Fruit fly (Drosophila melanogaster): Measurements from ENCODE around the gene CG8679.

The CG8679 gene

DNA sequence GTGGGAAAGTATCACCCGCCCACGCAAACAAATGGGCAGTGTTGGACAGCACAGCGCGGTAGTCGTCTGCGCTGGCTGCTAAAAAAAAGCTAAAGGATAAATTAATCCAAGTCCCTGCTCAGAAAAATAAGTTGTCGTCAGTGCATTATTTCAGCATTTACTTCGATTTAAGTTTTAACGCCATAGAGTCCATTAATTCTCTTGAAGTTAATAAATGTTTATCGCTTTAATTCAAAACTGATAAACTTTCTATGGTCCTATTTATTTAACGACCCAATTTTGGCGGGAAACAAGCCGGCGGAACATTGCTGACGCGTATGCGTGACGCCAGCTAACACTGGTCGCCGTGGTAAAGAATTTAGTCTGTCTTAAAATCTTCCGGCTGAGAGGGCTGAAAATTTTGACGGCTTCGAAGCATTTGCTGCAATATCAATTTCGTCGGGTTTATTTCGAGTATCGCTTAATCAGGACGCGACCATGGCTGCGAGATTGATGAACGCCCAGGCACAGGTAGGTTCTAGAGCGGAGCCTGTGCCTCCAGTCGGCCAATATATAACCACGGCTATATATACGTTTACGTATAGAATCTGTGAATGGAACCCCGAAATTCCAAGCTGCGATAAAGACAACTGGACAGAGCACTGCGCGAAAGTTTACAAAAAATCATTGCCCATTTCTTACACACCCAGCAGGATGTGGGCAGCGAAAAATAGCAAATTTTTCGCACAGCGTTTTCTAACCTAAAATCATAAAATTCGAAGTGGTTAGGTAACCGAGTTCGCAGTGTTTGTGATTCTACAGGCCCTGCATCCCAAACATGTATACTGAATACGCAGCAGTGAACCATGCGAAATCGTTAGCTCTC is 49.8 kb downstream of the CG8679 start, which contains the start of the genes mAcon1, CG43345 and CG43346 (continued):
- 0 out of 2 replicates have a peak, but pooled peaks have one; percentile 6 for TF ChIP-seq cas (GFP tag; IDR thresholded peaks at IDR 0.05)
- no peak for TF ChIP-seq CG2712 (tag; optimal IDR thresholded peaks at IDR 0.05)
- TF ChIP-seq CG42726 (GFP tag; IDR thresholded peaks at IDR 0.05; ENCODE audit: partially characterized antibody) = no peak
- TF ChIP-seq CG34376 (GFP tag; optimal IDR thresholded peaks at IDR 0.05) = peak; percentile 89
- peak; percentile 30 for TF ChIP-seq esg (GFP tag; conservative IDR thresholded peaks at IDR 0.05)
- no peak for TF ChIP-seq CG1832 (GFP tag; optimal IDR thresholded peaks at IDR 0.05)
- no peak for TF ChIP-seq CG2678 (tag; optimal IDR thresholded peaks at IDR 0.05)
- TF ChIP-seq vvl (GFP tag; IDR thresholded peaks at IDR 0.05) = peak; percentile 27; the same call in 1 of the 2 replicates
- peak; percentile 54 for TF ChIP-seq CG33557 (GFP tag; optimal IDR thresholded peaks at IDR 0.05)
- TF ChIP-seq Scr (GFP tag; IDR thresholded peaks at IDR 0.05; ENCODE audit: partially characterized antibody) = no peak
- no peak for TF ChIP-seq CG15011 (GFP tag; optimal IDR thresholded peaks at IDR 0.05)
- TF ChIP-seq Hr3 (GFP tag; optimal IDR thresholded peaks at IDR 0.05) = peak; percentile 76
- no peak for TF ChIP-seq sna (GFP tag; IDR thresholded peaks at IDR 0.05; ENCODE audit: partially characterized antibody)
- TF ChIP-seq CG8290 (GFP tag; optimal IDR thresholded peaks at IDR 0.05) = peak; percentile 68
- peak in 1 of 2 experiments; percentile 49 for TF ChIP-seq CG8290 (tag; optimal IDR thresholded peaks at IDR 0.05)
- peak; percentile 76 for TF ChIP-seq az2 (GFP tag; optimal IDR thresholded peaks at IDR 0.05)
- TF ChIP-seq CG17568 (GFP tag; optimal IDR thresholded peaks at IDR 0.05) = no peak
- TF ChIP-seq CG14965 (GFP tag; optimal IDR thresholded peaks at IDR 0.05; ENCODE audit: borderline replicate concordance) = peak; percentile 26
- TF ChIP-seq grau (tag; optimal IDR thresholded peaks at IDR 0.05) = peak; percentile 83

- peak; percentile 16 for TF ChIP-seq trem (tag; optimal IDR thresholded peaks at IDR 0.05)
- TF ChIP-seq CG10543 (GFP tag; optimal IDR thresholded peaks at IDR 0.05) = peak; percentile 23
- no peak for TF ChIP-seq chinmo (GFP tag; IDR thresholded peaks at IDR 0.05; ENCODE audit: partially characterized antibody)
- peak; percentile 3 for TF ChIP-seq grau (tag; optimal IDR thresholded peaks at IDR 0.05)
- TF ChIP-seq CG9876 (GFP tag; optimal IDR thresholded peaks at IDR 0.05) = no peak
- TF ChIP-seq Opbp (GFP tag; IDR thresholded peaks at IDR 0.05; ENCODE audit: partially characterized antibody) = peak; percentile 40; the same call in 1 of the 3 replicates
- peak; percentile 59 for TF ChIP-seq dm (GFP tag; optimal IDR thresholded peaks at IDR 0.05)
- no peak for TF ChIP-seq slp2 (GFP tag; optimal IDR thresholded peaks at IDR 0.05)
- peak; percentile 13 for TF ChIP-seq lilli (GFP tag; optimal IDR thresholded peaks at IDR 0.05)
- no peak for TF ChIP-seq sima (GFP tag; optimal IDR thresholded peaks at IDR 0.05)
- peak; percentile 15 for TF ChIP-seq B-H2 (GFP tag; optimal IDR thresholded peaks at IDR 0.05)
- peak; percentile 29 for TF ChIP-seq CG2116 (GFP tag; optimal IDR thresholded peaks at IDR 0.05)
- peak; percentile 14 for TF ChIP-seq Sry-δ (GFP tag; optimal IDR thresholded peaks at IDR 0.05)
- TF ChIP-seq Oaz (GFP tag; IDR thresholded peaks at IDR 0.05) = no peak
- TF ChIP-seq CG12659 (GFP tag; optimal IDR thresholded peaks at IDR 0.05) = peak; percentile 21
- peak; percentile 8 for TF ChIP-seq CG14710 (tag; optimal IDR thresholded peaks at IDR 0.05)
- TF ChIP-seq al (GFP tag; IDR thresholded peaks at IDR 0.05) = no peak
- peak; percentile 86 for TF ChIP-seq Dp (GFP tag; optimal IDR thresholded peaks at IDR 0.05)
- TF ChIP-seq kay (GFP tag; optimal IDR thresholded peaks at IDR 0.05) = no peak
- peak; percentile 87 for TF ChIP-seq Myb (GFP tag; optimal IDR thresholded peaks at IDR 0.05)
- peak; percentile 10 for TF ChIP-seq Ets97D (GFP tag; optimal IDR thresholded peaks at IDR 0.05)
- no peak for TF ChIP-seq CG6791 (GFP tag; IDR thresholded peaks at IDR 0.05; ENCODE audit: partially characterized antibody)
- peak; percentile 18 for TF ChIP-seq gfzf (GFP tag; optimal IDR thresholded peaks at IDR 0.05)
- peak; percentile 93 for TF ChIP-seq E2f2 (GFP tag; IDR thresholded peaks at IDR 0.05)
- TF ChIP-seq emc (GFP tag; optimal IDR thresholded peaks at IDR 0.05) = no peak
- peak; percentile 7 for TF ChIP-seq CG33213 (GFP tag; optimal IDR thresholded peaks at IDR 0.05)
- no peak for TF ChIP-seq CG7786 (GFP tag; optimal IDR thresholded peaks at IDR 0.05)
- peak; percentile 82 for TF ChIP-seq MESR4 (GFP tag; optimal IDR thresholded peaks at IDR 0.05)
- peak; percentile 1 for TF ChIP-seq CG17385 (GFP tag; optimal IDR thresholded peaks at IDR 0.05)
- peak; percentile 31 for TF ChIP-seq zfh2 (GFP tag; optimal IDR thresholded peaks at IDR 0.05)
Measured at dm6 chr2L:21166422-21166821, 51.9 kb downstream of the CG8679 start.

Measured in whole organism, embryonic.